Worm (Caenorhabditis elegans): Measurements from ENCODE around the gene lmtr-3.

DNA sequence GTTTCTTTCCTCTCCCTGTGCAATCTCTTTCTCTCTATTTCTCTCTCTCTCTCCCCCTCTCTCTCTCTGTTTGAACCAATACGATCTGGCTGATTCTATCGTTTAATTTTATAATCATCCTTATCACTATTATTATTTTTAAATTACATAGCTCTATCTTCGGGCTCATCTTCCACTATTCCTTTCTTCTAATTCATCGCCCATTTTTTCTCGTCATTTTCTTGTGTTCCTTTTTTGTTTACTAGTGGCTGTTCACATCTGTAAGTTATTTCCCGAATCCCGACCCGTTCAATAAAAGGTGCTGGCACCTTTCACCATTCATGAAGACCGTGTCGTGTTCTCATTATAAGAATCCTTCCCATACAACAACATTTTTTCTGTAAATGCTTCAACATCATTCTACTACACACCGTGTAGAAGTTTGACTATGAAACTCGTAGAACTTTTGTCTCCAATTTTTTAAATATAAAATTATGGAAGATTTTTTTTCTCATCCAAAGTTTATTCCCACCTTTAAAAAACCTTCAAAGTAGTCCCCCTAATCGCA, 5.7 kb upstream of the lmtr-3 start:
- TF ChIP-seq dao-5 (tag; optimal IDR thresholded peaks at IDR 0.05) (no peak), him-1 (tag; optimal IDR thresholded peaks at IDR 0.05) (no peak), W03F9.2 (tag; optimal IDR thresholded peaks at IDR 0.05) (no peak)

All from whole organism, L4/young adult.